Worm (Caenorhabditis elegans): ENCODE data around the gene C29E4.13.
A peak's percentile ranks its signal among the peaks of the same experiment; 100 is the strongest.

C29E4.13 gene

DNA sequence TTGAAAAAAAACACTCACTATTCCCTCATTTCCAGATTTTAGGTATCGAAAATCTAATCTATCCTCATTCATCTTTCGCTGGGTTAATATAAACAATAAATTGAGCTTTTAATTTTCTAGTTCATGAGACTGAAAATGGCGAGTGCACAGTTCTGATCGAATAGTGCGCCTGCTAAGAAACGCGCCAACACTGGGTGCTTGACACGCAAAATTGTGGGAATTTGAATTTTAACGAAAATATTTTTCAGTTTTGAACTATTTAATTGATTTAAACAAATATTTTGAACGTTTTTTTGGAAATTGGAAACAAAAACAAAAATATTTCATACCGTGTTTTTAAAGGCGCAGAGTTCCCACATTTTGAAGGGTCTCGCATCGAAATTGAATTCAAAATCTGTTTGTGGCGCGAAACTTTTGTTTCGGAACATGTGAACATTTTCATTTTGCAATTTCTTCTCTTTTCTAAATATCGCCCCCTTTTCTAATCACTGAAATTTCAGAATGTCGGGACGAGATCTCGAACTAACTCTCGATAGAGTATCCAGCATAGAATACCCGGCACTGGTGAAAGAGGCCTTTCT lies at the start of gene C29E4.13, which contains the start of gene npp-15 (continued):
- TF ChIP-seq nhr-71 (tag; optimal IDR thresholded peaks at IDR 0.05), result peak; percentile 53
- TF ChIP-seq vab-15 (tag; optimal IDR thresholded peaks at IDR 0.05), result no peak
- TF ChIP-seq pqm-1 (tag; optimal IDR thresholded peaks at IDR 0.05), result no peak
- TF ChIP-seq blmp-1 (tag; optimal IDR thresholded peaks at IDR 0.05), result peak; percentile 33
- TF ChIP-seq egl-27 (tag; optimal IDR thresholded peaks at IDR 0.05), result no peak
- TF ChIP-seq nhr-19 (GFP tag; conservative IDR thresholded peaks at IDR 0.05), result no peak; the same call in 1 of the 2 replicates
- TF ChIP-seq mab-9 (GFP tag; IDR thresholded peaks at IDR 0.05), result no peak
- TF ChIP-seq ceh-88 (GFP tag; IDR thresholded peaks at IDR 0.05), result no peak
- TF ChIP-seq tlp-1 (tag; optimal IDR thresholded peaks at IDR 0.05), result no peak
- TF ChIP-seq C34B4.2 (tag; optimal IDR thresholded peaks at IDR 0.05), result no peak
- TF ChIP-seq rnt-1 (tag; optimal IDR thresholded peaks at IDR 0.05), result peak; percentile 64
- TF ChIP-seq ama-1 (optimal IDR thresholded peaks at IDR 0.05), result no peak
- no peak for TF ChIP-seq snpc-4 (tag; optimal IDR thresholded peaks at IDR 0.05)
- no peak for TF ChIP-seq elt-3 (tag; optimal IDR thresholded peaks at IDR 0.05)
- peak; percentile 70 for TF ChIP-seq mep-1 (tag; optimal IDR thresholded peaks at IDR 0.05)
- TF ChIP-seq isw-1 (GFP tag; IDR thresholded peaks at IDR 0.05), result no peak
- TF ChIP-seq ceh-8 (GFP tag; optimal IDR thresholded peaks at IDR 0.05), result no peak
- peak; percentile 27 for TF ChIP-seq nhr-90 (tag; optimal IDR thresholded peaks at IDR 0.05; ENCODE audit: poor library complexity)
- TF ChIP-seq fkh-8 (tag; optimal IDR thresholded peaks at IDR 0.05), result no peak
- peak; percentile 15 for TF ChIP-seq unc-86 (tag; optimal IDR thresholded peaks at IDR 0.05)
- TF ChIP-seq zag-1 (tag; optimal IDR thresholded peaks at IDR 0.05), result no peak
- TF ChIP-seq fos-1 (tag; optimal IDR thresholded peaks at IDR 0.05), result no peak
- peak; percentile 63 for TF ChIP-seq snu-23 (GFP tag; optimal IDR thresholded peaks at IDR 0.05)
- peak; percentile 24 for TF ChIP-seq skn-1 (tag; optimal IDR thresholded peaks at IDR 0.05)
- TF ChIP-seq nhr-85 (tag), result no peak
- no peak for TF ChIP-seq lin-13 (GFP tag; optimal IDR thresholded peaks at IDR 0.05)
- no peak for TF ChIP-seq ceh-63 (GFP tag; optimal IDR thresholded peaks at IDR 0.05)
- no peak for TF ChIP-seq aha-1 (tag; optimal IDR thresholded peaks at IDR 0.05)
- TF ChIP-seq lin-14 (GFP tag; optimal IDR thresholded peaks at IDR 0.05), result no peak
- no peak for TF ChIP-seq C04F5.9 (tag; optimal IDR thresholded peaks at IDR 0.05)
- TF ChIP-seq dpl-1 (GFP tag; optimal IDR thresholded peaks at IDR 0.05), result peak; percentile 56 to 87 (median 83)
- TF ChIP-seq lin-39 (tag; optimal IDR thresholded peaks at IDR 0.05), result peak; percentile 29

ce11 chrIII:7978289-7978688 lies 49.8 kb upstream of the C29E4.13 start:
- TF ChIP-seq nhr-47 (tag; optimal IDR thresholded peaks at IDR 0.05) (no peak), mep-1 (tag; optimal IDR thresholded peaks at IDR 0.05) (peak; percentile 4), efl-1 (optimal IDR thresholded peaks at IDR 0.05) (no peak), efl-1 (GFP tag; optimal IDR thresholded peaks at IDR 0.05 in 1 of 2) (peak in 1 of 2 experiments; percentile 40)

ce11 chrIII:7977777-7978176 lies 49.3 kb upstream of the C29E4.13 start, which contains the start of gene C06G4.4:
C06G4.4 (minus strand) TSS chrIII:7977812.
- TF ChIP-seq unc-130 (tag; optimal IDR thresholded peaks at IDR 0.05) (no peak), lin-15B (tag; optimal IDR thresholded peaks at IDR 0.05) (no peak), aly-2 (tag; optimal IDR thresholded peaks at IDR 0.05) (no peak), egl-27 (tag; optimal IDR thresholded peaks at IDR 0.05) (no peak), hlh-4 (tag; optimal IDR thresholded peaks at IDR 0.05) (no peak), mab-9 (GFP tag; IDR thresholded peaks at IDR 0.05) (no peak), nhr-85 (tag) (no peak), lsy-2 (tag; optimal IDR thresholded peaks at IDR 0.05) (no peak), C04F5.9 (tag; optimal IDR thresholded peaks at IDR 0.05) (no peak), zag-1 (tag; optimal IDR thresholded peaks at IDR 0.05) (no peak), nhr-71 (tag; optimal IDR thresholded peaks at IDR 0.05) (no peak), ces-1 (GFP tag; optimal IDR thresholded peaks at IDR 0.05) (no peak), nhr-20 (tag; optimal IDR thresholded peaks at IDR 0.05) (no peak), Y116A8C.19 (tag; optimal IDR thresholded peaks at IDR 0.05; ENCODE audit: borderline replicate concordance) (no peak), nhr-77 (tag; optimal IDR thresholded peaks at IDR 0.05) (no peak), snu-23 (GFP tag; optimal IDR thresholded peaks at IDR 0.05) (no peak), nhr-19 (GFP tag; conservative IDR thresholded peaks at IDR 0.05) (no peak)
